Worm (Caenorhabditis elegans) whole organism, young adult: ENCODE measurements around the gene Y41E3.19.
A peak's percentile ranks its signal among the peaks of the same experiment; 100 is the strongest.

Experiments used
- B0261.1 ChIP-seq: sonication (generic microtip); optimal IDR thresholded peaks from 2 replicates; lab custom pipeline; 2016; ENCODE audit warnings: mild to moderate bottlenecking, missing genetic modification characterization, moderate library complexity, missing compliant biosample characterization
- F10E7.11 ChIP-seq: sonication (generic microtip); optimal IDR thresholded peaks from 2 replicates; lab custom pipeline; 2017; ENCODE audit warnings: mild to moderate bottlenecking, missing genetic modification characterization, moderate library complexity, missing compliant biosample characterization
- F22D6.2 ChIP-seq: sonication (generic microtip); optimal IDR thresholded peaks from 2 replicates; lab custom pipeline; 2016; ENCODE audit warnings: mild to moderate bottlenecking, missing genetic modification characterization, missing compliant biosample characterization
- Y56A3A.18 ChIP-seq: fragments of 200-800 bp; sonication (Bioruptor generic); IDR thresholded peaks from 2 replicates; pipeline ENCODE4 v1.3.6; 2022; ENCODE audit warnings: missing genetic modification reagents, missing genetic modification characterization, missing compliant biosample characterization
- Y67H2A.10 ChIP-seq: fragments of 200-800 bp; sonication (Bioruptor generic); conservative IDR thresholded peaks from 2 replicates; pipeline ENCODE4 v1.3.6; 2022; ENCODE audit warnings: missing genetic modification reagents, missing genetic modification characterization, missing compliant biosample characterization
- Y95B8A.8 ChIP-seq: fragments of 200-800 bp; sonication (Bioruptor generic); IDR thresholded peaks from 2 replicates; pipeline ENCODE4 v1.3.6; 2022; ENCODE audit warnings: missing genetic modification reagents, missing genetic modification characterization, missing compliant biosample characterization
- ZK185.1 ChIP-seq: sonication (generic microtip); optimal IDR thresholded peaks from 2 replicates; lab custom pipeline; 2016; ENCODE audit warnings: mild to moderate bottlenecking, missing genetic modification characterization, missing compliant biosample characterization; ENCODE audit not compliant: poor library complexity, severe bottlenecking
- akir-1 ChIP-seq: fragments of 200-800 bp; sonication (Bioruptor generic); optimal IDR thresholded peaks from 2 replicates; lab custom pipeline; 2018; ENCODE audit warnings: mild to moderate bottlenecking, missing genetic modification characterization, moderate library complexity, missing compliant biosample characterization
- aptf-2 ChIP-seq: fragments of 200-800 bp; sonication (Bioruptor generic); conservative IDR thresholded peaks from 2 replicates; pipeline ENCODE4 v1.3.6; 2022; ENCODE audit warnings: missing genetic modification reagents, missing genetic modification characterization, missing compliant biosample characterization
- atf-7 ChIP-seq: sonication (generic microtip); optimal IDR thresholded peaks from 2 replicates; lab custom pipeline; 2017; ENCODE audit warnings: mild to moderate bottlenecking, missing genetic modification characterization, missing compliant biosample characterization
- attf-5 ChIP-seq: fragments of 200-800 bp; sonication (Bioruptor generic); optimal IDR thresholded peaks from 2 replicates; lab custom pipeline; 2018; ENCODE audit warnings: mild to moderate bottlenecking, missing genetic modification characterization, missing compliant biosample characterization
- bed-2 ChIP-seq: fragments of 200-800 bp; sonication (Bioruptor generic); IDR thresholded peaks from 2 replicates; pipeline ENCODE4 v1.3.6; 2022; ENCODE audit warnings: missing genetic modification reagents, missing genetic modification characterization, missing compliant biosample characterization
- ccch-3 ChIP-seq: fragments of 200-800 bp; sonication (Bioruptor generic); optimal IDR thresholded peaks from 2 replicates; lab custom pipeline; 2018; ENCODE audit warnings: mild to moderate bottlenecking, missing genetic modification characterization, missing compliant biosample characterization
- ceh-100 ChIP-seq: fragments of 200-800 bp; sonication (Bioruptor generic); IDR thresholded peaks from 2 replicates; pipeline ENCODE4 v1.3.6; 2022; ENCODE audit warnings: missing genetic modification reagents, missing genetic modification characterization, missing compliant biosample characterization
- ceh-27 ChIP-seq: fragments of 200-800 bp; sonication (Bioruptor generic); optimal IDR thresholded peaks from 2 replicates; lab custom pipeline; 2018; ENCODE audit warnings: mild to moderate bottlenecking, missing genetic modification characterization, moderate library complexity, missing compliant biosample characterization
- ceh-91 ChIP-seq: fragments of 200-800 bp; sonication (Bioruptor generic); IDR thresholded peaks from 2 replicates; pipeline ENCODE4 v1.3.6; 2022; ENCODE audit warnings: missing genetic modification reagents, missing genetic modification characterization, missing compliant biosample characterization
- chd-7 ChIP-seq: sonication (generic microtip); optimal IDR thresholded peaks from 2 replicates; lab custom pipeline; 2016; ENCODE audit warnings: mild to moderate bottlenecking, missing genetic modification characterization, moderate library complexity, missing compliant biosample characterization
- die-1 ChIP-seq: sonication (generic microtip); optimal IDR thresholded peaks from 2 replicates; lab custom pipeline; 2016; ENCODE audit warnings: missing genotype, mild to moderate bottlenecking, missing genetic modification characterization, missing compliant biosample characterization
- dpff-1 ChIP-seq: sonication (generic microtip); optimal IDR thresholded peaks from 2 replicates; lab custom pipeline; 2017; ENCODE audit warnings: mild to moderate bottlenecking, missing genetic modification characterization, missing compliant biosample characterization
- dpl-1 ChIP-seq: fragments of 150-350 bp; optimal IDR thresholded peaks from 2 replicates; lab custom pipeline; 2014; ENCODE audit warnings: missing biosample characterization, missing genetic modification reagents, missing genetic modification characterization
- efl-1 ChIP-seq: fragments of 150-350 bp; optimal IDR thresholded peaks from 2 replicates; lab custom pipeline; 2014; ENCODE audit warnings: missing biosample characterization, missing genetic modification reagents, missing genetic modification characterization
- egrh-3 ChIP-seq: fragments of 200-800 bp; sonication (Bioruptor generic); IDR thresholded peaks from 2 replicates; pipeline ENCODE4 v1.3.6; 2022; ENCODE audit warnings: missing genetic modification reagents, missing genetic modification characterization, missing compliant biosample characterization
- ets-4 ChIP-seq: fragments of 200-800 bp; sonication (Bioruptor generic); optimal IDR thresholded peaks from 2 replicates; lab custom pipeline; 2018; ENCODE audit warnings: mild to moderate bottlenecking, missing genetic modification characterization, missing compliant biosample characterization
- hlh-12 ChIP-seq: sonication (generic microtip); optimal IDR thresholded peaks from 2 replicates; lab custom pipeline; 2016; ENCODE audit warnings: missing genetic modification characterization, missing compliant biosample characterization
- hrde-1 ChIP-seq: sonication (generic microtip); optimal IDR thresholded peaks from 2 replicates; lab custom pipeline; 2016; ENCODE audit warnings: missing genetic modification characterization, mild to moderate bottlenecking, missing compliant biosample characterization, moderate library complexity, missing genotype, missing genetic modification reagents, borderline replicate concordance
- hsf-1 ChIP-seq: fragments of 200-800 bp; sonication (Bioruptor generic); IDR thresholded peaks from 2 replicates; pipeline ENCODE4 v1.3.6; 2022; ENCODE audit warnings: missing genetic modification reagents, missing genetic modification characterization, missing compliant biosample characterization
- lag-1 ChIP-seq: fragments of 200-800 bp; sonication (Bioruptor generic); IDR thresholded peaks from 2 replicates; pipeline ENCODE4 v1.3.6; 2022; ENCODE audit warnings: missing genetic modification reagents, missing genetic modification characterization, missing compliant biosample characterization
- let-526 ChIP-seq: fragments of 200-800 bp; sonication (Bioruptor generic); IDR thresholded peaks from 2 replicates; pipeline ENCODE4 v1.3.6; 2022; ENCODE audit warnings: missing genetic modification reagents, missing genetic modification characterization, missing compliant biosample characterization
- lin-26 ChIP-seq: fragments of 200-800 bp; sonication (Bioruptor generic); IDR thresholded peaks from 2 replicates; pipeline ENCODE4 v1.3.6; 2022; ENCODE audit warnings: missing genetic modification reagents, missing genetic modification characterization, missing compliant biosample characterization
- lin-35 ChIP-seq, 3 experiments: fragments of 150-350 bp in 2 of 3; sonication (generic microtip) in 1 of 3; optimal IDR thresholded peaks; 2 replicates each; lab custom pipeline; 2014 to 2018; ENCODE audit warnings: missing biosample characterization in 3 of 3, missing genetic modification characterization in 3 of 3, missing genetic modification reagents in 3 of 3
- lin-40 ChIP-seq: sonication (generic microtip); optimal IDR thresholded peaks from 2 replicates; lab custom pipeline; 2016; ENCODE audit warnings: missing genetic modification characterization, mild to moderate bottlenecking, missing compliant biosample characterization, missing genotype, missing genetic modification reagents
- lin-54 ChIP-seq: fragments of 200-800 bp; sonication (Bioruptor generic); optimal IDR thresholded peaks from 2 replicates; lab custom pipeline; 2018; ENCODE audit warnings: mild to moderate bottlenecking, missing genetic modification characterization, missing compliant biosample characterization
- lsy-27 ChIP-seq: sonication (generic microtip); optimal IDR thresholded peaks from 2 replicates; lab custom pipeline; 2017; ENCODE audit warnings: missing genetic modification characterization, mild to moderate bottlenecking, missing compliant biosample characterization, antibody characterized with exemption, missing genotype, borderline replicate concordance; ENCODE audit not compliant: insufficient read depth
- madf-3 ChIP-seq: fragments of 200-800 bp; sonication (Bioruptor generic); IDR thresholded peaks from 2 replicates; pipeline ENCODE4 v1.3.6; 2022; ENCODE audit warnings: missing genetic modification reagents, missing genetic modification characterization, missing compliant biosample characterization
- mcd-1 ChIP-seq: fragments of 200-800 bp; sonication (Bioruptor generic); IDR thresholded peaks from 2 replicates; pipeline ENCODE4 v1.3.6; 2022; ENCODE audit warnings: missing genetic modification reagents, missing genetic modification characterization, missing compliant biosample characterization
- nhr-120 ChIP-seq: fragments of 200-800 bp; sonication (Bioruptor generic); IDR thresholded peaks from 2 replicates; pipeline ENCODE4 v1.3.6; 2022; ENCODE audit warnings: missing genetic modification characterization, missing compliant biosample characterization
- pbrm-1 ChIP-seq: fragments of 200-800 bp; sonication (Bioruptor generic); IDR thresholded peaks from 2 replicates; pipeline ENCODE4 v1.3.6; 2022; ENCODE audit warnings: missing genetic modification reagents, missing genetic modification characterization, missing compliant biosample characterization
- pha-4 ChIP-seq: fragments of 150-350 bp; sonication (generic microtip); optimal IDR thresholded peaks from 2 replicates; lab custom pipeline; 2014; ENCODE audit warnings: missing biosample characterization, missing genetic modification reagents, missing genetic modification characterization
- snpc-3.4 ChIP-seq: sonication (generic microtip); optimal IDR thresholded peaks from 2 replicates; lab custom pipeline; 2017; ENCODE audit warnings: missing genetic modification characterization, mild to moderate bottlenecking, missing compliant biosample characterization, antibody characterized with exemption, moderate library complexity, missing genotype, missing genetic modification reagents
- snpc-4 ChIP-seq, 5 experiments: fragments of 150-350 bp in 1 of 5; sonication (generic microtip) in 4 of 5; optimal IDR thresholded peaks; 2 replicates each; lab custom pipeline; 2014 to 2018; ENCODE audit warnings: missing genetic modification characterization in 5 of 5, missing biosample characterization in 3 of 5, antibody characterized with exemption in 2 of 5, mild to moderate bottlenecking in 2 of 5, missing compliant biosample characterization in 2 of 5, missing genotype in 2 of 5, moderate library complexity in 2 of 5, missing genetic modification reagents in 1 of 5
- somi-1 ChIP-seq: fragments of 200-800 bp; sonication (Bioruptor generic); optimal IDR thresholded peaks from 2 replicates; lab custom pipeline; 2018; ENCODE audit warnings: mild to moderate bottlenecking, missing genetic modification characterization, missing compliant biosample characterization
- tlf-1 ChIP-seq: fragments of 200-800 bp; sonication (Bioruptor generic); optimal IDR thresholded peaks from 2 replicates; lab custom pipeline; 2018; ENCODE audit warnings: mild to moderate bottlenecking, missing genetic modification characterization, missing compliant biosample characterization
- ztf-18 ChIP-seq: sonication (generic microtip); optimal IDR thresholded peaks from 2 replicates; lab custom pipeline; 2016; ENCODE audit warnings: missing genotype, mild to moderate bottlenecking, missing genetic modification characterization, missing compliant biosample characterization
- ztf-25 ChIP-seq: fragments of 200-800 bp; sonication (Bioruptor generic); IDR thresholded peaks from 2 replicates; pipeline ENCODE4 v1.3.6; 2022; ENCODE audit warnings: missing genetic modification reagents, missing genetic modification characterization, missing compliant biosample characterization
- ztf-26 ChIP-seq: sonication (generic microtip); optimal IDR thresholded peaks from 2 replicates; lab custom pipeline; 2017; ENCODE audit warnings: missing genetic modification characterization, missing compliant biosample characterization
- ztf-6 ChIP-seq: fragments of 200-800 bp; sonication (Bioruptor generic); IDR thresholded peaks from 2 replicates; pipeline ENCODE4 v1.3.6; 2022; ENCODE audit warnings: missing genetic modification reagents, missing genetic modification characterization, missing compliant biosample characterization

Gene Y41E3.19

ce11 chrIV:15039477-15039876 is 16.5 kb upstream of the Y41E3.19 start, which contains the start of gene hrpu-1 (continued):
- peak; percentile 20 for TF ChIP-seq ztf-26 (tag; lab: Kevin White, UChicago)
- no peak for TF ChIP-seq F22D6.2
- peak; percentile 41 for TF ChIP-seq lsy-27 (tag; lab: Kevin White, UChicago)
- no peak for TF ChIP-seq F10E7.11 (tag; lab: Kevin White, UChicago)
- TF ChIP-seq nhr-120 (GFP tag; lab: Robert Waterston, UW): no peak
- no peak for TF ChIP-seq aptf-2
- TF ChIP-seq let-526: no peak
- no peak for TF ChIP-seq Y56A3A.18
- TF ChIP-seq ztf-18 (tag; lab: Kevin White, UChicago): peak; percentile 100
- TF ChIP-seq ccch-3 (GFP tag; lab: Kevin White, UChicago): no peak
- peak; percentile 87 for TF ChIP-seq mcd-1 (GFP tag; lab: Robert Waterston, UW)
- TF ChIP-seq ets-4 (GFP tag; lab: Kevin White, UChicago): no peak
- TF ChIP-seq Y67H2A.10 (GFP tag; lab: Robert Waterston, UW): peak; percentile 23; the same call in 1 of the 2 replicates
- no peak for TF ChIP-seq hlh-12 (tag; lab: Kevin White, UChicago)
- peak; percentile 79 for TF ChIP-seq snpc-4 (GFP tag; optimal IDR thresholded peaks at IDR 0.05; lab: Kevin White, UChicago)
- peak; percentile 75 to 96 (median 87) for TF ChIP-seq snpc-4 (tag; optimal IDR thresholded peaks at IDR 0.05; lab: Kevin White, UChicago)
- TF ChIP-seq ztf-25: no peak
- TF ChIP-seq attf-5 (GFP tag; lab: Kevin White, UChicago): peak; percentile 84
- TF ChIP-seq akir-1 (GFP tag; lab: Kevin White, UChicago): no peak
- TF ChIP-seq lin-40 (tag; lab: Kevin White, UChicago): peak; percentile 81
- peak; percentile 86 for TF ChIP-seq pbrm-1 (GFP tag; lab: Robert Waterston, UW)
- TF ChIP-seq hsf-1 (GFP tag; lab: Robert Waterston, UW): peak; percentile 71
- TF ChIP-seq snpc-3.4 (tag; lab: Kevin White, UChicago): peak; percentile 90
- peak; percentile 40 for TF ChIP-seq ceh-100 (GFP tag; lab: Robert Waterston, UW)
- no peak for TF ChIP-seq die-1
- peak; percentile 72 for TF ChIP-seq dpl-1
- TF ChIP-seq B0261.1 (tag; lab: Kevin White, UChicago): no peak
- TF ChIP-seq bed-2: no peak
- no peak for TF ChIP-seq lag-1 (GFP tag; lab: Robert Waterston, UW)
- TF ChIP-seq dpff-1 (tag; lab: Kevin White, UChicago): no peak
- no peak for TF ChIP-seq pha-4

DNA sequence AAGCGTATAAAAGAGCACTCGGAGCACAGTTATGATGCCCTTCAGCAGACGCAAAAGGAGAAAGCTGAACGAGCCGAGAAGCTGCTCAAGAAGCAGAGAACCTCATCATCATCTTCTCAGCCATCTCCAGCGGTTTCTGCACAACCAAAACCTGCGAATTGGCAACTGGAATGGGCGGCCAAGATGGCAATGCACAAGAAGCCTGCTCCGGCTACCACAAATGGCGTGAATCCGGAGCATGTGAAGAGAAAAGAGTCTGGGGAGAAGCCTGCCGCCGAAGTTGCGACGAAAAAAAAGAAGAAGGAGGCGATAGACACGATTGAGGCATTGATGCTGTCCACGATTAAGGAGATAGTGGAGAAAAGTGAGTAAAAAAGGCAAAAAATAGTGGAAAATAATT is 14.8 kb upstream of the Y41E3.19 start:
- TF ChIP-seq Y95B8A.8 (GFP tag; lab: Robert Waterston, UW) (no peak), egrh-3 (peak; percentile 7; the same call in 1 of the 2 replicates), chd-7 (no peak), somi-1 (GFP tag; lab: Kevin White, UChicago) (no peak)
- TF ChIP-seq, all 124 proteins: peak for 1

DNA sequence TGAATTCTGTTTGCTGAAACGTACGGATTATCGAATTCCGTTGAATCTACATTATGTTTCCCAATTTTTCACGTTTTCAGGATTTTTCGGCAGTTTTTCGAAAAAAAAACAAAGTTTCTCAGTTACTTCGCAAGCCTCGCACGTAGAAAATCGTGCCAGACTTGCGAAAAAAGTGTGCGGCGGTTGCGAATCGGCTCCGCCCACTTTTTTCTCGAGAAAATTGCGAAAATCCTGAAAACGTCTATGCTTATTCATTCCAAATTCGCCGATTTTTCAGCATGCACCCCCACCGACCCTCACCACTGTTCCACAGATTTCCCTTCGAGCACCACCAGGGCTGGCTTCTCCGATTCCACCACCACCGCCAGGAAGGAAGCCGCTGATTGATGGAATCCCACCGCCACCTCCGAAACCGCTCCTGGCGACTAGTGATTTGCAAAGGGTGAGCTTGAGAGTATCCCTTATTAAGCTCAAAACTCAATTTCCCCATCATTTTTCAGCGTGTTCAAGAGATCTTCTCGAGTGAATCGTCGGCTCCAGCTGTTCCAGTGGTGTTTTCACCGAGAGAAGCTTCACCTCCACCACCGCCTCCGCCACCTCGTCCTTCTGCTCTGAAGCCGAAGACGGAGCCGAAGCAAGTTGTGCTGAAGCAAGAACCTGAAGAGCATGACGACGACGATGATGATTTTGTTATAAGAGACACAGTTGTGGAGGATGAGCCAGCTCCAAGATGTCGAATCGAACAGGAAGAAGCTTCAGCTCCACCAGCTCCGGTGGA is 13.6 kb upstream of the Y41E3.19 start:
- TF ChIP-seq hrde-1 (peak; percentile 49), atf-7 (tag; lab: Kevin White, UChicago) (no peak), madf-3 (GFP tag; lab: Robert Waterston, UW) (peak; percentile 72), ceh-27 (GFP tag; lab: Kevin White, UChicago) (no peak), lin-35 (GFP tag; optimal IDR thresholded peaks at IDR 0.05; lab: Kevin White, UChicago) (no peak), efl-1 (no peak), ZK185.1 (no peak), nhr-120 (GFP tag; lab: Robert Waterston, UW) (no peak), lin-26 (GFP tag; lab: Robert Waterston, UW) (peak; percentile 67), tlf-1 (no peak), lin-54 (GFP tag; lab: Kevin White, UChicago) (peak; percentile 39), ceh-91 (GFP tag; lab: Robert Waterston, UW) (no peak), ztf-6 (no peak), dpl-1 (peak; percentile 15)
